Fruit fly (Drosophila melanogaster): ENCODE data around the gene CG11911.

Gene CG11911

DNA sequence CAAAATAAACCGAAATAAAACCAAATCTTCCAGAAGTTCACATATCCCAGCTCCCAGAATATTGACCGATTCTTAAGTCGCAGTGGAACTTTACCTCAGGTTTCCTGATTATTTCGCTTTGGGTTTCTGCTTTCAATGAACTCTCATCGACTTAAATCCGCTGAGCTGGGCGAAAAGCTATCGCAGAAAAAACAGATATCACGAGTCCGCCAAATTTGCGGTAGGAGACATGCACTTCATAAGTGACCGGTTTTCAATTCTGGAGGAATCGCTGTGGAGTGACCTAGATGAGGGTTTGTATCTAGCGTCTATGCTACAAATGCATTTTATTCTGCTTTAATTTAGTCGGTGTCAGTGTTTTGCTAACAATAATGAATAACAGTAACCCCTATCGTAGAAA, 15.8 kb downstream of the CG11911 start:
- TF ChIP-seq tj (GFP tag; optimal IDR thresholded peaks at IDR 0.05) (peak; percentile 92), Clk (GFP tag; optimal IDR thresholded peaks at IDR 0.05) (no peak)

DNA sequence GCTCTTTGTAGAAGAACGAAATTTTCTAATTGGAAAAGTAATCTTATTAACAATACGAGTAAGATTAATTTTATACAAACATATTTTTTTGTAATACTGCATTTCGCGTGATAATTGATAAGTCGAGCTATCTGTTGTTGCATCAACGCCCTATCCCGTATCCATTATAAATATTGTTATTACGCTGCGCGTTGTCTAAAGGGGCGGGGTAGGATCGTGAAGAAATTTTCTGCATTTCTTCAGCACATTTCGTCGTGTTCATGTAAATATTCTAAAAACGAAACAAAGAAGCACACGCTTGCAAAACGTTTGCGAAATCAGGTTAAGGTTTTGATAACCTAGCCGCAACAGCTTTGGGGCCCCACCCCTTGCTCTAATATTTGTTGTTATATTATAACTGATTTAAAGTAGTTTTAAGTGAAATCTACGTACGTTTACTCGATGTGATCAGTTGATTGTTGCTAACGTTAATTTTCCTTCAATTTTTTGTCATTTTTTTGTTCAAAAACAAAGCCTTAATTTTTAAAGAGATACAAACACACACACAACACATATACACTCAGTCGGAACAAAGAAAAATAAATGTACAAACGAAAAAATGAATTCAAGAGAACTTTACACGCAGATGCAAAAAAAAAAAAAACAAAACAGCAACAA, 17.6 kb downstream of the CG11911 start:
- TF ChIP-seq tj (GFP tag; optimal IDR thresholded peaks at IDR 0.05): peak; percentile 66
- no peak for TF ChIP-seq bab1 (GFP tag; optimal IDR thresholded peaks at IDR 0.05)
- TF ChIP-seq kay (GFP tag; ENCODE audit: borderline replicate concordance): peak; percentile 94

- TF ChIP-seq pad (GFP tag; optimal IDR thresholded peaks at IDR 0.05) (peak; percentile 55), Crg-1 (GFP tag; optimal IDR thresholded peaks at IDR 0.05) (no peak), Mnt (GFP tag; optimal IDR thresholded peaks at IDR 0.05) (no peak), CG14711 (tag; optimal IDR thresholded peaks at IDR 0.05) (no peak), cic (GFP tag; optimal IDR thresholded peaks at IDR 0.05) (peak; percentile 64), CG7101 (tag; optimal IDR thresholded peaks at IDR 0.05) (no peak), tj (GFP tag; optimal IDR thresholded peaks at IDR 0.05) (no peak), CG33017 (tag; optimal IDR thresholded peaks at IDR 0.05) (no peak)
Measured at dm6 chr2L:300877-301706, 20.0 kb downstream of the CG11911 start.

- TF ChIP-seq CG1620 (GFP tag; optimal IDR thresholded peaks at IDR 0.05) (no peak), tj (GFP tag; optimal IDR thresholded peaks at IDR 0.05) (no peak), cic (GFP tag; optimal IDR thresholded peaks at IDR 0.05) (no peak), CG33017 (tag; optimal IDR thresholded peaks at IDR 0.05) (no peak), Hr96 (GFP tag; optimal IDR thresholded peaks at IDR 0.05) (no peak), CG14711 (tag; optimal IDR thresholded peaks at IDR 0.05) (no peak), CG7101 (tag; optimal IDR thresholded peaks at IDR 0.05) (no peak), CG5204 (GFP tag; optimal IDR thresholded peaks at IDR 0.05) (no peak), Crg-1 (GFP tag; optimal IDR thresholded peaks at IDR 0.05) (no peak), bab1 (GFP tag; optimal IDR thresholded peaks at IDR 0.05) (no peak), CG11617 (GFP tag; optimal IDR thresholded peaks at IDR 0.05) (no peak), ovo (GFP tag; optimal IDR thresholded peaks at IDR 0.05) (no peak)
Measured at dm6 chr2L:300006-300405, 21.0 kb downstream of the CG11911 start.

dm6 chr2L:299038-299437, 22.0 kb downstream of the CG11911 start:
- TF ChIP-seq CG7101 (tag; optimal IDR thresholded peaks at IDR 0.05): no peak
- no peak for TF ChIP-seq ovo (GFP tag; optimal IDR thresholded peaks at IDR 0.05)
- TF ChIP-seq tj (GFP tag; optimal IDR thresholded peaks at IDR 0.05): no peak
- TF ChIP-seq pad (GFP tag; optimal IDR thresholded peaks at IDR 0.05): no peak
- TF ChIP-seq CG33017 (tag; optimal IDR thresholded peaks at IDR 0.05): no peak
- no peak for TF ChIP-seq CG14711 (tag; optimal IDR thresholded peaks at IDR 0.05)
- no peak for TF ChIP-seq CG5204 (GFP tag; optimal IDR thresholded peaks at IDR 0.05)
- TF ChIP-seq toe (GFP tag; optimal IDR thresholded peaks at IDR 0.05): no peak
- no peak for TF ChIP-seq cnc (optimal IDR thresholded peaks at IDR 0.05)
- TF ChIP-seq Mnt (GFP tag; optimal IDR thresholded peaks at IDR 0.05): no peak
- no peak for TF ChIP-seq CG12768 (GFP tag; optimal IDR thresholded peaks at IDR 0.05)
- no peak for TF ChIP-seq CG11617 (GFP tag; optimal IDR thresholded peaks at IDR 0.05)
- no peak for TF ChIP-seq cic (GFP tag; optimal IDR thresholded peaks at IDR 0.05)
- no peak for TF ChIP-seq Hr96 (GFP tag; optimal IDR thresholded peaks at IDR 0.05)
- no peak for TF ChIP-seq CG1620 (GFP tag; optimal IDR thresholded peaks at IDR 0.05)
- TF ChIP-seq kay (GFP tag; ENCODE audit: borderline replicate concordance): no peak
- TF ChIP-seq Clk (GFP tag; optimal IDR thresholded peaks at IDR 0.05): no peak
- no peak for TF ChIP-seq Crg-1 (GFP tag; optimal IDR thresholded peaks at IDR 0.05)

dm6 chr2L:298285-298644, 22.8 kb downstream of the CG11911 start:
- TF ChIP-seq CG5204 (GFP tag; optimal IDR thresholded peaks at IDR 0.05) (no peak), CG14711 (tag; optimal IDR thresholded peaks at IDR 0.05) (no peak), Hr96 (GFP tag; optimal IDR thresholded peaks at IDR 0.05) (no peak), Crg-1 (GFP tag; optimal IDR thresholded peaks at IDR 0.05) (no peak), tj (GFP tag; optimal IDR thresholded peaks at IDR 0.05) (peak; percentile 16), CG1620 (GFP tag; optimal IDR thresholded peaks at IDR 0.05) (no peak), Clk (GFP tag; optimal IDR thresholded peaks at IDR 0.05) (no peak), kay (GFP tag; ENCODE audit: borderline replicate concordance) (no peak), CG7101 (tag; optimal IDR thresholded peaks at IDR 0.05) (no peak), ovo (GFP tag; optimal IDR thresholded peaks at IDR 0.05) (no peak), CG11617 (GFP tag; optimal IDR thresholded peaks at IDR 0.05) (no peak), CG7045 (GFP tag; optimal IDR thresholded peaks at IDR 0.05) (no peak), toe (GFP tag; optimal IDR thresholded peaks at IDR 0.05) (no peak), CG12768 (GFP tag; optimal IDR thresholded peaks at IDR 0.05) (no peak), cic (GFP tag; optimal IDR thresholded peaks at IDR 0.05) (peak; percentile 32)

All from whole organism, adult.